Fruit fly (Drosophila melanogaster): ENCODE results near the gene CG6763.

CG6763 gene

dm6 chr3R:23320251-23320650, 36.4 kb downstream of the CG6763 start:
- TF ChIP-seq CG17385 (GFP tag; optimal IDR thresholded peaks at IDR 0.05) (no peak), sens (GFP tag) (peak; percentile 68), CG12104 (GFP tag; optimal IDR thresholded peaks at IDR 0.05) (no peak), CG31224 (GFP tag; IDR thresholded peaks at IDR 0.05) (no peak)

dm6 chr3R:23323639-23324350, 40.0 kb downstream of the CG6763 start:
- no peak for TF ChIP-seq CG13296 (GFP tag; optimal IDR thresholded peaks at IDR 0.05)
- no peak for TF ChIP-seq CG31365 (tag; optimal IDR thresholded peaks at IDR 0.05)
- no peak for TF ChIP-seq CG31224 (GFP tag; IDR thresholded peaks at IDR 0.05)
- TF ChIP-seq CG6175 (GFP tag; IDR thresholded peaks at IDR 0.05), result no peak
- 0 out of 2 replicates have a peak, but pooled peaks have one; percentile 30 for TF ChIP-seq onecut (GFP tag; IDR thresholded peaks at IDR 0.05)
- TF ChIP-seq CG32767 (GFP tag; IDR thresholded peaks at IDR 0.05), result 0 out of 2 replicates have a peak, but pooled peaks have one; percentile 15
- TF ChIP-seq ken (GFP tag; IDR thresholded peaks at IDR 0.05), result no peak
- TF ChIP-seq mld (GFP tag; IDR thresholded peaks at IDR 0.05; ENCODE audit: partially characterized antibody), result no peak
- TF ChIP-seq CG10462 (GFP tag; optimal IDR thresholded peaks at IDR 0.05), result no peak
- TF ChIP-seq H2.0 (GFP tag; IDR thresholded peaks at IDR 0.05), result no peak
- no peak for TF ChIP-seq CTCF (GFP tag; optimal IDR thresholded peaks at IDR 0.05)
- no peak for TF ChIP-seq otp (GFP tag; IDR thresholded peaks at IDR 0.05)
- no peak for TF ChIP-seq cas (GFP tag; IDR thresholded peaks at IDR 0.05)
- no peak for TF ChIP-seq Trl (optimal IDR thresholded peaks at IDR 0.05)
- no peak for TF ChIP-seq Trl (GFP tag; optimal IDR thresholded peaks at IDR 0.05)
- peak; percentile 11 for TF ChIP-seq CG5180 (GFP tag; optimal IDR thresholded peaks at IDR 0.05)
- no peak for TF ChIP-seq NfI (GFP tag; optimal IDR thresholded peaks at IDR 0.05)
- no peak for TF ChIP-seq CG3281 (GFP tag; optimal IDR thresholded peaks at IDR 0.05)
- TF ChIP-seq Deaf1 (tag; optimal IDR thresholded peaks at IDR 0.05), result peak; percentile 83
- TF ChIP-seq CG34422 (GFP tag; IDR thresholded peaks at IDR 0.05), result no peak
- TF ChIP-seq CG10543 (GFP tag; optimal IDR thresholded peaks at IDR 0.05), result peak; percentile 43
- no peak for TF ChIP-seq fd102C (GFP tag; optimal IDR thresholded peaks at IDR 0.05)
- no peak for TF ChIP-seq CG1024 (GFP tag; IDR thresholded peaks at IDR 0.05)
- peak; percentile 32 for TF ChIP-seq CG12769 (tag; optimal IDR thresholded peaks at IDR 0.05)
- TF ChIP-seq CG3995 (GFP tag; optimal IDR thresholded peaks at IDR 0.05), result no peak
- TF ChIP-seq wdn (GFP tag; IDR thresholded peaks at IDR 0.05), result no peak
- no peak for TF ChIP-seq Atf6 (GFP tag; IDR thresholded peaks at IDR 0.05)
- TF ChIP-seq CG32532 (GFP tag; IDR thresholded peaks at IDR 0.05), result peak; percentile 37; the same call in 1 of the 2 replicates
- TF ChIP-seq CG17359 (tag; optimal IDR thresholded peaks at IDR 0.05), result no peak
- no peak for TF ChIP-seq CG12299 (tag; optimal IDR thresholded peaks at IDR 0.05)
- TF ChIP-seq Neu2 (GFP tag; optimal IDR thresholded peaks at IDR 0.05; ENCODE audit: borderline replicate concordance), result no peak
- no peak for TF ChIP-seq CG3847 (GFP tag; IDR thresholded peaks at IDR 0.05)
- TF ChIP-seq btn (GFP tag; optimal IDR thresholded peaks at IDR 0.05), result no peak
- TF ChIP-seq ap (GFP tag; IDR thresholded peaks at IDR 0.05), result no peak
- no peak for TF ChIP-seq Dfd (GFP tag; optimal IDR thresholded peaks at IDR 0.05)
- no peak for TF ChIP-seq Dp (GFP tag; optimal IDR thresholded peaks at IDR 0.05)
- TF ChIP-seq CG10979 (tag; optimal IDR thresholded peaks at IDR 0.05), result no peak
- no peak for TF ChIP-seq D (optimal IDR thresholded peaks at IDR 0.05)
- no peak for TF ChIP-seq D (GFP tag; optimal IDR thresholded peaks at IDR 0.05)

Measured in whole organism, embryonic.